Fruit fly (Drosophila melanogaster) whole organism, adult: ENCODE measurements around the gene Tcs3.

Experiments
- CG11617 ChIP-seq: fragments of 200-800 bp; sonication (Bioruptor generic); optimal IDR thresholded peaks from 2 replicates; lab custom pipeline; 2017; ENCODE audit warnings: mild to moderate bottlenecking, missing biosample characterization, missing genetic modification reagents, missing genetic modification characterization
- CG12768 ChIP-seq: fragments of 200-800 bp; sonication (Bioruptor generic); optimal IDR thresholded peaks from 2 replicates; lab custom pipeline; 2017; ENCODE audit warnings: missing biosample characterization, missing genetic modification characterization, mild to moderate bottlenecking, moderate library complexity, missing genetic modification reagents
- CG14711 ChIP-seq: fragments of 200-800 bp; sonication (Bioruptor generic); optimal IDR thresholded peaks from 2 replicates; lab custom pipeline; 2018; ENCODE audit warnings: missing biosample characterization, mild to moderate bottlenecking, missing genetic modification characterization, moderate library complexity
- CG1620 ChIP-seq: fragments of 200-800 bp; sonication (Bioruptor generic); optimal IDR thresholded peaks from 2 replicates; lab custom pipeline; 2016; ENCODE audit warnings: missing biosample characterization, missing genetic modification characterization
- CG33017 ChIP-seq: fragments of 200-800 bp; sonication (Bioruptor generic); optimal IDR thresholded peaks from 2 replicates; lab custom pipeline; 2018; ENCODE audit warnings: missing biosample characterization, mild to moderate bottlenecking, missing genetic modification characterization, moderate library complexity
- CG5204 ChIP-seq: fragments of 200-800 bp; sonication (Bioruptor generic); optimal IDR thresholded peaks from 2 replicates; lab custom pipeline; 2016; ENCODE audit warnings: missing biosample characterization, missing genetic modification characterization
- CG7045 ChIP-seq: fragments of 200-800 bp; sonication (Bioruptor generic); optimal IDR thresholded peaks from 2 replicates; lab custom pipeline; 2017; ENCODE audit warnings: missing biosample characterization, mild to moderate bottlenecking, missing genetic modification characterization
- CG7101 ChIP-seq: fragments of 200-800 bp; sonication (Bioruptor generic); optimal IDR thresholded peaks from 2 replicates; lab custom pipeline; 2018; ENCODE audit warnings: missing biosample characterization, mild to moderate bottlenecking, missing genetic modification characterization, moderate library complexity
- Clk ChIP-seq: fragments of 200-800 bp; sonication (Bioruptor generic); optimal IDR thresholded peaks from 2 replicates; lab custom pipeline; 2017; ENCODE audit warnings: missing biosample characterization, missing genetic modification characterization
- Crg-1 ChIP-seq: fragments of 200-800 bp; sonication (Bioruptor generic); optimal IDR thresholded peaks from 2 replicates; lab custom pipeline; 2016; ENCODE audit warnings: missing biosample characterization, missing genetic modification characterization
- Hr96 ChIP-seq: fragments of 200-800 bp; sonication (Bioruptor generic); optimal IDR thresholded peaks from 2 replicates; lab custom pipeline; 2016; ENCODE audit warnings: missing biosample characterization, missing genetic modification characterization
- Mnt ChIP-seq: fragments of 200-800 bp; sonication (Bioruptor generic); optimal IDR thresholded peaks from 2 replicates; lab custom pipeline; 2016; ENCODE audit warnings: missing biosample characterization, mild to moderate bottlenecking, missing genetic modification characterization
- bab1 ChIP-seq: fragments of 200-800 bp; sonication (Bioruptor generic); optimal IDR thresholded peaks from 3 replicates; lab custom pipeline; 2019; ENCODE audit warnings: missing biosample characterization, mild to moderate bottlenecking, missing genetic modification characterization, moderate library complexity
- cic ChIP-seq: fragments of 200-800 bp; sonication (Bioruptor generic); optimal IDR thresholded peaks from 2 replicates; lab custom pipeline; 2017; ENCODE audit warnings: missing biosample characterization, mild to moderate bottlenecking, missing genetic modification characterization, moderate library complexity
- cnc ChIP-seq, 2 experiments: fragments of >200 bp; optimal IDR thresholded peaks; 2 replicates each; lab custom pipeline; 2017
- kay ChIP-seq: fragments of 200-800 bp; sonication (Bioruptor generic); peaks from one replicate; lab custom pipeline; 2016; ENCODE audit warnings: missing biosample characterization, missing genetic modification characterization, borderline replicate concordance
- ovo ChIP-seq: fragments of 200-800 bp; sonication (Bioruptor generic); optimal IDR thresholded peaks from 2 replicates; lab custom pipeline; 2016; ENCODE audit warnings: missing biosample characterization, missing genetic modification characterization
- pad ChIP-seq: fragments of 200-800 bp; sonication (Bioruptor generic); optimal IDR thresholded peaks from 3 replicates; lab custom pipeline; 2017; ENCODE audit warnings: missing biosample characterization, missing genetic modification characterization, mild to moderate bottlenecking, moderate library complexity, missing genetic modification reagents
- tj ChIP-seq: fragments of 200-800 bp; sonication (Bioruptor generic); optimal IDR thresholded peaks from 3 replicates; lab custom pipeline; 2017; ENCODE audit warnings: missing biosample characterization, mild to moderate bottlenecking, missing genetic modification characterization, moderate library complexity
- toe ChIP-seq: fragments of 200-800 bp; sonication (Bioruptor generic); optimal IDR thresholded peaks from 2 replicates; lab custom pipeline; 2016; ENCODE audit warnings: missing biosample characterization, missing genetic modification characterization

Tcs3 gene

dm6 chr3L:16309972-16310371 lies 41.8 kb upstream of the Tcs3 start:
- peak; percentile 32 for TF ChIP-seq CG5204 (GFP tag; lab: Kevin White, UChicago)
- TF ChIP-seq CG1620 (GFP tag; lab: Kevin White, UChicago), result no peak

DNA sequence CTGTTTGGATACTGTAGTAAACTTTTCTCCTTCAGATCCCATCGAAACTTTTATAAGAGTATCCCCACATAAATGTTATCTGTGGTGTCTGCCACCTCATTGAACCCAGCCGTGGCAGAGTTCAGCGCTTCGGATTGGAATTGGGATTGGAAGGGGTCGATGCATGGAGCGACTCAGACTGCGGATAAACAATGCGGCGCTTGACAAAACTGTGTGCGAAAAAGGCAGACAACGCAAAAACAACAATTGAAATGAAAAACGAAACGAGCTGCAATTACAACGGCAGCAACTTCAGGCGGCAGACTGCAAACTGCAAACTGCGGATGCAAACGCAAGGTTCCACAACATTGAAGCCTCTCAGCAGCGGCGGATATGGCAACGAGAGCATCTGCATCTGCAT lies 37.8 kb upstream of the Tcs3 start, which contains the start of gene CG13062:
Gene CG13062 (plus strand): TSS at position 301 of the 400 bp plus-strand sequence.
- TF ChIP-seq ovo (GFP tag; lab: Kevin White, UChicago) (no peak), bab1 (GFP tag; lab: Kevin White, UChicago) (no peak), tj (GFP tag; lab: Kevin White, UChicago) (no peak), CG12768 (GFP tag; lab: Kevin White, UChicago) (no peak), Hr96 (GFP tag; lab: Kevin White, UChicago) (no peak)

DNA sequence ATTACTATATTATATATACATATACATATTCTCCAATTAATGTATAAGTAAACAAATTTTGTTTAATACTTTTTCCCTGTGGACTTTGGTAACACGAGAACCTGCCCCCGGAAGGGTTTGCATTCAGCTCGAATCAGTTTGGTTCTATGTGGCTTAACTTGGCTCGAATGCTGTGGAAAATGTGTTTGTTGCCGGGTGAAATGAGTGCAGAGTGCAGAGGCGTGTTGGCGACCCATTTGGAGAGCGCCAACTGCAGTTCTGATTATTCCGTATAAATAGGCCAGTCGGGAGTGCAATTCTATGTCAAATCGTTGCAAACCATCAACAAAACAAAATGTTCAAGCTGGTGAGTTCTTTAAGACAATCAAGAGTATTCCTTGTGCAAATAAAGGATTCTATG lies 34.1 kb upstream of the Tcs3 start, which contains the start of gene Nplp3:
Gene Nplp3 (plus strand): TSS at position 301 of the 400 bp plus-strand sequence.
- no peak for TF ChIP-seq CG1620 (GFP tag; lab: Kevin White, UChicago)

dm6 chr3L:16319399-16319906 lies 32.3 kb upstream of the Tcs3 start, which contains the start of the genes CG13041 and CG13060:
CG13041 (minus strand) TSS chr3L:16319526.
CG13060 (plus strand) TSS chr3L:16319856.
- TF ChIP-seq Crg-1 (GFP tag; lab: Kevin White, UChicago) (no peak), CG1620 (GFP tag; lab: Kevin White, UChicago) (no peak)

- no peak for TF ChIP-seq kay (GFP tag; lab: Kevin White, UChicago)
- no peak for TF ChIP-seq cnc (optimal IDR thresholded peaks at IDR 0.05; lab: Kevin White, UChicago)
- no peak for TF ChIP-seq CG7045 (GFP tag; lab: Kevin White, UChicago)
- TF ChIP-seq bab1 (GFP tag; lab: Kevin White, UChicago), result no peak
- no peak for TF ChIP-seq CG12768 (GFP tag; lab: Kevin White, UChicago)
- TF ChIP-seq Mnt (GFP tag; lab: Kevin White, UChicago), result no peak
- TF ChIP-seq ovo (GFP tag; lab: Kevin White, UChicago), result no peak
- no peak for TF ChIP-seq pad (GFP tag; lab: Kevin White, UChicago)
- TF ChIP-seq CG14711 (tag; lab: Kevin White, UChicago), result no peak
- TF ChIP-seq CG33017 (tag; lab: Kevin White, UChicago), result no peak
- no peak for TF ChIP-seq Crg-1 (GFP tag; lab: Kevin White, UChicago)
Measured at dm6 chr3L:16321172-16321571, 30.6 kb upstream of the Tcs3 start, which contains the start of gene CG42718. CG42718 (minus strand) TSS chr3L:16321272.

dm6 chr3L:16323372-16323771 lies 28.4 kb upstream of the Tcs3 start, which contains the start of gene CG13059:
CG13059 (plus strand) TSS chr3L:16323672.
- TF ChIP-seq ovo (GFP tag; lab: Kevin White, UChicago) (no peak), bab1 (GFP tag; lab: Kevin White, UChicago) (no peak), CG33017 (tag; lab: Kevin White, UChicago) (no peak), Mnt (GFP tag; lab: Kevin White, UChicago) (no peak), CG12768 (GFP tag; lab: Kevin White, UChicago) (no peak), CG7045 (GFP tag; lab: Kevin White, UChicago) (no peak), Hr96 (GFP tag; lab: Kevin White, UChicago) (no peak), kay (GFP tag; lab: Kevin White, UChicago) (no peak), Clk (GFP tag; lab: Kevin White, UChicago) (no peak), CG7101 (tag; lab: Kevin White, UChicago) (no peak), CG11617 (GFP tag; lab: Kevin White, UChicago) (no peak)

- no peak for TF ChIP-seq CG11617 (GFP tag; lab: Kevin White, UChicago)
Measured at dm6 chr3L:16326657-16327056, 25.1 kb upstream of the Tcs3 start, which contains the start of the genes CG13040 and CG13039. CG13040 (minus strand) TSS chr3L:16326757. CG13039 (minus strand) TSS chr3L:16326762.

dm6 chr3L:16327776-16328175 lies 24.0 kb upstream of the Tcs3 start, which contains the start of gene CG13038:
CG13038 (minus strand) TSS chr3L:16327893.
- no peak for TF ChIP-seq tj (GFP tag; lab: Kevin White, UChicago)
- TF ChIP-seq Clk (GFP tag; lab: Kevin White, UChicago), result no peak
- no peak for TF ChIP-seq cnc (optimal IDR thresholded peaks at IDR 0.05; lab: Kevin White, UChicago)
- TF ChIP-seq CG7101 (tag; lab: Kevin White, UChicago), result no peak
- no peak for TF ChIP-seq Mnt (GFP tag; lab: Kevin White, UChicago)
- no peak for TF ChIP-seq CG1620 (GFP tag; lab: Kevin White, UChicago)
- no peak for TF ChIP-seq CG14711 (tag; lab: Kevin White, UChicago)
- no peak for TF ChIP-seq CG11617 (GFP tag; lab: Kevin White, UChicago)
- TF ChIP-seq pad (GFP tag; lab: Kevin White, UChicago), result no peak
- TF ChIP-seq kay (GFP tag; lab: Kevin White, UChicago), result no peak
- TF ChIP-seq cic, result no peak
- TF ChIP-seq CG12768 (GFP tag; lab: Kevin White, UChicago), result no peak
- no peak for TF ChIP-seq toe (GFP tag; lab: Kevin White, UChicago)
- no peak for TF ChIP-seq bab1 (GFP tag; lab: Kevin White, UChicago)
- no peak for TF ChIP-seq Hr96 (GFP tag; lab: Kevin White, UChicago)
- TF ChIP-seq ovo (GFP tag; lab: Kevin White, UChicago), result no peak
